Worm (Caenorhabditis elegans) whole organism, L1 larva: ENCODE measurements around the gene nra-4.

Experiments used
- C04F5.9 ChIP-seq: sonication (generic microtip); optimal IDR thresholded peaks from 2 replicates; lab custom pipeline; 2016; ENCODE audit warnings: missing genetic modification characterization, missing compliant biosample characterization
- C16A3.4 ChIP-seq: fragments of 150-350 bp; optimal IDR thresholded peaks from 2 replicates; lab custom pipeline; 2014; ENCODE audit warnings: missing biosample characterization, missing genetic modification characterization
- Y116A8C.19 ChIP-seq: sonication (generic microtip); optimal IDR thresholded peaks from 2 replicates; lab custom pipeline; 2016; ENCODE audit warnings: missing compliant biosample characterization, missing genetic modification characterization, borderline replicate concordance
- aha-1 ChIP-seq: fragments of 150-350 bp; optimal IDR thresholded peaks from 2 replicates; lab custom pipeline; 2014; ENCODE audit warnings: missing biosample characterization, missing genetic modification characterization
- ama-1 ChIP-seq: fragments of 150-350 bp; optimal IDR thresholded peaks from 2 replicates; lab custom pipeline; 2014
- ceh-63 ChIP-seq: fragments of 200-800 bp; sonication (Bioruptor generic); optimal IDR thresholded peaks from 2 replicates; lab custom pipeline; 2018; ENCODE audit warnings: mild to moderate bottlenecking, missing genetic modification characterization, missing compliant biosample characterization
- ceh-8 ChIP-seq: fragments of 200-800 bp; sonication (Bioruptor generic); optimal IDR thresholded peaks from 2 replicates; lab custom pipeline; 2018; ENCODE audit warnings: mild to moderate bottlenecking, missing genetic modification characterization, moderate library complexity, missing compliant biosample characterization
- ceh-88 ChIP-seq: fragments of 200-800 bp; sonication (Bioruptor generic); IDR thresholded peaks from 2 replicates; pipeline ENCODE4 v1.3.6; 2022; ENCODE audit warnings: missing genetic modification characterization, missing compliant biosample characterization
- ces-1 ChIP-seq: fragments of 150-350 bp; optimal IDR thresholded peaks from 2 replicates; lab custom pipeline; 2014; ENCODE audit warnings: missing biosample characterization, missing genetic modification reagents, missing genetic modification characterization
- dsc-1 ChIP-seq: sonication (generic microtip); optimal IDR thresholded peaks from 2 replicates; lab custom pipeline; 2016; ENCODE audit warnings: mild to moderate bottlenecking, missing genetic modification characterization, missing compliant biosample characterization
- efl-1 ChIP-seq, 4 experiments: fragments of 150-350 bp; optimal IDR thresholded peaks in 3 of 4; peaks in 1 of 4; 1 replicate in 1 of 4; 2 replicates in 3 of 4; lab custom pipeline; 2014; ENCODE audit warnings: missing biosample characterization in 2 of 4, missing genetic modification characterization in 2 of 4, missing genetic modification reagents in 2 of 4
- efl-3 ChIP-seq: fragments of 200-800 bp; sonication (Bioruptor generic); optimal IDR thresholded peaks from 2 replicates; lab custom pipeline; 2018; ENCODE audit warnings: mild to moderate bottlenecking, missing genetic modification characterization, missing compliant biosample characterization
- egl-13 ChIP-seq: sonication (generic microtip); optimal IDR thresholded peaks from 2 replicates; lab custom pipeline; 2016; ENCODE audit warnings: missing genotype, missing genetic modification reagents, missing genetic modification characterization, missing compliant biosample characterization
- egl-27 ChIP-seq, 2 experiments: fragments of 150-350 bp in 1 of 2; sonication (generic microtip); optimal IDR thresholded peaks; 3 replicates each; lab custom pipeline; 2017 to 2018; ENCODE audit warnings: missing biosample characterization in 2 of 2, missing genetic modification characterization in 2 of 2, missing genetic modification reagents in 2 of 2
- elt-3 ChIP-seq, 6 experiments: fragments of 150-350 bp in 1 of 6; sonication (generic microtip); optimal IDR thresholded peaks; 2 replicates each; lab custom pipeline; 2017 to 2018; ENCODE audit warnings: missing biosample characterization in 6 of 6, missing genetic modification characterization in 6 of 6, inconsistent platforms in 1 of 6
- ets-5 ChIP-seq: fragments of 200-800 bp; sonication (Bioruptor generic); IDR thresholded peaks from 2 replicates; pipeline ENCODE4 v1.3.6; 2022; ENCODE audit warnings: missing genetic modification characterization, missing compliant biosample characterization
- fkh-10 ChIP-seq: sonication (generic microtip); optimal IDR thresholded peaks from 2 replicates; lab custom pipeline; 2017; ENCODE audit warnings: missing biosample characterization, missing genetic modification reagents, missing genetic modification characterization
- fkh-8 ChIP-seq: sonication (generic microtip); optimal IDR thresholded peaks from 2 replicates; lab custom pipeline; 2016; ENCODE audit warnings: mild to moderate bottlenecking, missing genetic modification characterization, missing compliant biosample characterization
- fos-1 ChIP-seq: fragments of 150-350 bp; optimal IDR thresholded peaks from 2 replicates; lab custom pipeline; 2014; ENCODE audit warnings: missing biosample characterization, missing genetic modification characterization
- hlh-4 ChIP-seq: sonication (generic microtip); optimal IDR thresholded peaks from 2 replicates; lab custom pipeline; 2016; ENCODE audit warnings: mild to moderate bottlenecking, missing genetic modification characterization, missing compliant biosample characterization
- hpl-2 ChIP-seq: fragments of 150-350 bp; optimal IDR thresholded peaks from 2 replicates; lab custom pipeline; 2014; ENCODE audit warnings: missing biosample characterization, missing genetic modification reagents, missing genetic modification characterization
- isw-1 ChIP-seq: fragments of 200-800 bp; sonication (Bioruptor generic); IDR thresholded peaks from 2 replicates; pipeline ENCODE4 v1.3.6; 2022; ENCODE audit warnings: missing genetic modification characterization, missing compliant biosample characterization
- jun-1 ChIP-seq: fragments of 150-350 bp; optimal IDR thresholded peaks from 2 replicates; lab custom pipeline; 2014; ENCODE audit warnings: missing biosample characterization, missing genetic modification reagents, missing genetic modification characterization
- lin-14 ChIP-seq: fragments of 200-800 bp; sonication (Bioruptor generic); optimal IDR thresholded peaks from 2 replicates; lab custom pipeline; 2018; ENCODE audit warnings: mild to moderate bottlenecking, missing genetic modification characterization, moderate library complexity, missing compliant biosample characterization
- lin-15B ChIP-seq: fragments of 150-350 bp; sonication (generic microtip); optimal IDR thresholded peaks from 3 replicates; lab custom pipeline; 2014; ENCODE audit warnings: missing biosample characterization, missing genetic modification characterization
- lir-3 ChIP-seq: sonication (generic microtip); optimal IDR thresholded peaks from 2 replicates; lab custom pipeline; 2016; ENCODE audit warnings: mild to moderate bottlenecking, missing genetic modification characterization, moderate library complexity, missing compliant biosample characterization; ENCODE audit not compliant: poor library complexity
- lsy-2 ChIP-seq, 2 experiments: fragments of 150-350 bp; optimal IDR thresholded peaks; 2 replicates each; lab custom pipeline; 2014; ENCODE audit warnings: missing biosample characterization in 2 of 2, missing genetic modification characterization in 2 of 2
- mab-9 ChIP-seq: fragments of 200-800 bp; sonication (Bioruptor generic); IDR thresholded peaks from 2 replicates; pipeline ENCODE4 v1.3.6; 2022; ENCODE audit warnings: missing genetic modification reagents, missing genetic modification characterization, missing compliant biosample characterization
- mdl-1 ChIP-seq, 2 experiments: fragments of 150-350 bp; optimal IDR thresholded peaks; 2 replicates each; lab custom pipeline; 2014 to 2017; ENCODE audit warnings: missing biosample characterization in 2 of 2, missing genetic modification characterization in 2 of 2, inconsistent platforms in 1 of 2
- mep-1 ChIP-seq: fragments of 150-350 bp; optimal IDR thresholded peaks from 2 replicates; lab custom pipeline; 2014; ENCODE audit warnings: missing biosample characterization, missing genetic modification characterization
- nhr-12 ChIP-seq: sonication (generic microtip); optimal IDR thresholded peaks from 2 replicates; lab custom pipeline; 2017; ENCODE audit warnings: missing biosample characterization, missing genetic modification characterization
- nhr-19 ChIP-seq: fragments of 200-800 bp; sonication (Bioruptor generic); conservative IDR thresholded peaks from 2 replicates; pipeline ENCODE4 v1.3.6; 2022; ENCODE audit warnings: missing genetic modification characterization, missing compliant biosample characterization
- nhr-20 ChIP-seq: sonication (generic microtip); optimal IDR thresholded peaks from 2 replicates; lab custom pipeline; 2016; ENCODE audit warnings: mild to moderate bottlenecking, missing genetic modification characterization, missing compliant biosample characterization
- nhr-237 ChIP-seq: fragments of 150-350 bp; optimal IDR thresholded peaks from 2 replicates; lab custom pipeline; 2014; ENCODE audit warnings: missing biosample characterization, missing genetic modification characterization
- nhr-28 ChIP-seq: fragments of 150-350 bp; optimal IDR thresholded peaks from 2 replicates; lab custom pipeline; 2014; ENCODE audit warnings: missing biosample characterization, missing genetic modification characterization
- nhr-47 ChIP-seq: sonication (generic microtip); optimal IDR thresholded peaks from 2 replicates; lab custom pipeline; 2016; ENCODE audit warnings: mild to moderate bottlenecking, missing genetic modification characterization, moderate library complexity, missing compliant biosample characterization
- nhr-77 ChIP-seq: fragments of 150-350 bp; optimal IDR thresholded peaks from 2 replicates; lab custom pipeline; 2014; ENCODE audit warnings: missing biosample characterization, missing genetic modification characterization
- nhr-84 ChIP-seq: sonication (generic microtip); optimal IDR thresholded peaks from 2 replicates; lab custom pipeline; 2017; ENCODE audit warnings: missing biosample characterization, missing genetic modification characterization
- nhr-90 ChIP-seq: sonication (generic microtip); optimal IDR thresholded peaks from 2 replicates; lab custom pipeline; 2016; ENCODE audit warnings: mild to moderate bottlenecking, missing genetic modification characterization, missing compliant biosample characterization; ENCODE audit not compliant: poor library complexity
- pag-3 ChIP-seq: sonication (generic microtip); optimal IDR thresholded peaks from 2 replicates; lab custom pipeline; 2017; ENCODE audit warnings: missing genetic modification characterization, mild to moderate bottlenecking, missing compliant biosample characterization, antibody characterized with exemption, borderline replicate concordance; ENCODE audit not compliant: insufficient read depth
- rnt-1 ChIP-seq: sonication (generic microtip); optimal IDR thresholded peaks from 2 replicates; lab custom pipeline; 2016; ENCODE audit warnings: mild to moderate bottlenecking, missing genetic modification characterization, moderate library complexity, missing compliant biosample characterization
- snu-23 ChIP-seq: sonication (generic microtip); optimal IDR thresholded peaks from 2 replicates; lab custom pipeline; 2016; ENCODE audit warnings: missing genetic modification characterization, missing compliant biosample characterization
- sox-4 ChIP-seq: sonication (generic microtip); optimal IDR thresholded peaks from 2 replicates; lab custom pipeline; 2016; ENCODE audit warnings: missing genetic modification characterization, missing compliant biosample characterization
- sptf-1 ChIP-seq: fragments of 150-350 bp; optimal IDR thresholded peaks from 2 replicates; lab custom pipeline; 2014; ENCODE audit warnings: missing biosample characterization, missing genetic modification characterization
- swsn-7 ChIP-seq: sonication (generic microtip); optimal IDR thresholded peaks from 2 replicates; lab custom pipeline; 2016; ENCODE audit warnings: missing genetic modification characterization, missing compliant biosample characterization
- unc-130 ChIP-seq: fragments of 150-350 bp; optimal IDR thresholded peaks from 2 replicates; lab custom pipeline; 2017; ENCODE audit warnings: missing biosample characterization, missing genetic modification characterization, inconsistent platforms
- unc-62 ChIP-seq: fragments of 150-350 bp; optimal IDR thresholded peaks from 2 replicates; lab custom pipeline; 2014; ENCODE audit warnings: missing biosample characterization, missing genetic modification reagents, missing genetic modification characterization
- unc-98 ChIP-seq: fragments of 200-800 bp; sonication (Bioruptor generic); IDR thresholded peaks from 2 replicates; pipeline ENCODE4 v1.3.6; 2022; ENCODE audit warnings: missing genetic modification characterization, missing compliant biosample characterization
- vab-15 ChIP-seq: sonication (generic microtip); optimal IDR thresholded peaks from 2 replicates; lab custom pipeline; 2017; ENCODE audit warnings: missing genotype, mild to moderate bottlenecking, missing genetic modification characterization, missing compliant biosample characterization
- xbp-1 ChIP-seq: sonication (generic microtip); optimal IDR thresholded peaks from 2 replicates; lab custom pipeline; 2016; ENCODE audit warnings: missing genetic modification characterization, missing compliant biosample characterization
- zag-1 ChIP-seq: fragments of 150-350 bp; optimal IDR thresholded peaks from 2 replicates; lab custom pipeline; 2014; ENCODE audit warnings: missing biosample characterization, missing genetic modification characterization
- ztf-11 ChIP-seq, 2 experiments: sonication (generic microtip); optimal IDR thresholded peaks; 2 replicates each; lab custom pipeline; 2016 to 2017; ENCODE audit warnings: missing genetic modification characterization in 2 of 2, missing biosample characterization in 1 of 2, missing compliant biosample characterization in 1 of 2
- ztf-4 ChIP-seq: fragments of 150-350 bp; optimal IDR thresholded peaks from 2 replicates; lab custom pipeline; 2014; ENCODE audit warnings: missing biosample characterization, missing genetic modification characterization

Gene nra-4

ce11 chrV:1003826-1004225 lies 44.6 kb downstream of the nra-4 start:
- TF ChIP-seq nhr-47 (tag; lab: Kevin White, UChicago) (peak; percentile 93), ets-5 (GFP tag; lab: Robert Waterston, UW) (no peak), unc-130 (no peak), lin-14 (GFP tag; lab: Kevin White, UChicago) (no peak), ces-1 (GFP tag; lab: Kevin White, UChicago) (no peak), efl-1 (optimal IDR thresholded peaks at IDR 0.05; lab: Kevin White, UChicago) (peak; percentile 64 to 74), efl-1 (GFP tag; optimal IDR thresholded peaks at IDR 0.05 in 1 of 2; lab: Kevin White, UChicago) (peak; percentile 59 to 62), efl-3 (GFP tag; lab: Kevin White, UChicago) (peak; percentile 49), pag-3 (tag; lab: Kevin White, UChicago) (no peak), nhr-237 (tag; lab: Kevin White, UChicago) (peak; percentile 23), lsy-2 (tag; optimal IDR thresholded peaks at IDR 0.05; lab: Kevin White, UChicago) (peak; percentile 64 to 82), nhr-28 (tag; lab: Kevin White, UChicago) (no peak), nhr-12 (tag; lab: Kevin White, UChicago) (no peak), unc-62 (no peak), zag-1 (no peak), jun-1 (tag; lab: Kevin White, UChicago) (no peak), elt-3 (tag; optimal IDR thresholded peaks at IDR 0.05; lab: Kevin White, UChicago) (no peak), ceh-63 (peak; percentile 62), nhr-77 (peak; percentile 5), xbp-1 (peak; percentile 78), fos-1 (tag; lab: Kevin White, UChicago) (peak; percentile 36), sptf-1 (no peak), ceh-88 (GFP tag; lab: Robert Waterston, UW) (peak; percentile 87), C04F5.9 (tag; lab: Kevin White, UChicago) (peak; percentile 75), ama-1 (no peak), mdl-1 (tag; optimal IDR thresholded peaks at IDR 0.05; lab: Kevin White, UChicago) (peak in 1 of 2 experiments; percentile 16), isw-1 (GFP tag; lab: Robert Waterston, UW) (peak; percentile 84), mab-9 (GFP tag; lab: Robert Waterston, UW) (peak; percentile 76), ceh-8 (GFP tag; lab: Kevin White, UChicago) (peak; percentile 26), dsc-1 (tag; lab: Kevin White, UChicago) (peak; percentile 85), fkh-8 (tag; lab: Kevin White, UChicago) (peak; percentile 92), fkh-10 (GFP tag; lab: Kevin White, UChicago) (peak; percentile 20), ztf-11 (tag; optimal IDR thresholded peaks at IDR 0.05; lab: Kevin White, UChicago) (peak in 1 of 2 experiments; percentile 99), Y116A8C.19 (tag; lab: Kevin White, UChicago) (peak; percentile 52), egl-27 (tag; optimal IDR thresholded peaks at IDR 0.05; lab: Kevin White, UChicago) (no peak), sox-4 (tag; lab: Kevin White, UChicago) (peak; percentile 86), unc-98 (GFP tag; lab: Robert Waterston, UW) (peak; percentile 97), ztf-4 (tag; lab: Kevin White, UChicago) (no peak), aha-1 (tag; lab: Kevin White, UChicago) (no peak), nhr-84 (no peak), nhr-19 (peak; percentile 67), swsn-7 (tag; lab: Kevin White, UChicago) (peak; percentile 81), mep-1 (tag; lab: Kevin White, UChicago) (peak; percentile 57), vab-15 (tag; lab: Kevin White, UChicago) (peak; percentile 6), hlh-4 (peak; percentile 38), hpl-2 (GFP tag; lab: Kevin White, UChicago) (peak; percentile 61), egl-13 (tag; lab: Kevin White, UChicago) (peak; percentile 81), snu-23 (GFP tag; lab: Kevin White, UChicago) (peak; percentile 88), nhr-90 (tag; lab: Kevin White, UChicago) (peak; percentile 95), nhr-20 (tag; lab: Kevin White, UChicago) (peak; percentile 83), rnt-1 (tag; lab: Kevin White, UChicago) (no peak), lin-15B (peak; percentile 21), lir-3 (tag; lab: Kevin White, UChicago) (no peak), C16A3.4 (peak; percentile 69)
